Fruit fly (Drosophila melanogaster): Measurements from ENCODE around the gene CG33630.

CG33630 gene

DNA sequence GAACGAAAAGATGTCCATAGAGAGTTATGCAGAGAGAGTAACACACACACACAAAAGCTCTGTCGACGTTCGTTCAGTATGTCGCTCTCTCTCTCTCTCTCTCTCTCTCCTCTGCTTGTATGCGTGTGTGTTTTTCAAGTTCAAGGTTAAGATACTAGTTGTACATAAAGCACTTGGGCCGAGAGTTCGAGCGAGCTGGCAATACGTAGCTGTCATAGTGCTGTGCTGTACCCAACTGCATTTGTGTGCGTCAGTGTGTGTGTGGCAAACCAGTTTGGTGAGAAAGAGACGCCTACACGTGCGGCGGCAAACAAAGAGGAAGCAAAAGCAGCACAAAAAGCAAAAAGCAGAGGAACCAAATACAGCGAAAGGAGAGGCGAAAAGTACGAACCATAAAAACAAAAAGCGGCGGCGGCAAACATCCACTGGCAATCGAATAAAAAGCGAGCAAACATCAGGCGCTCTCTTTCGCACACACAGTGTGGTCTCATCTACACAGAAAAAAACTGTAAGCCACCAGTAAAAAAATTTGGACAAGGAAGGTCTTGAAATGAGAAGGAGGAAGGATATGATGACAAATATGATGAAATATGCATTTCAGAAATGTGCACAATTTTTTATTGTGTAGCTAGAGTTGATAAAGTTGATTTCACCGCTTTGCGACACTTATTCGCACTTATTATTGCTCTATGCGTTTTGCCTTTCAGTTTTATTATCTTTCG is 24.9 kb downstream of the CG33630 start (continued):
- TF ChIP-seq gce (GFP tag; IDR thresholded peaks at IDR 0.05) = peak; percentile 16; the same call in 1 of the 3 replicates
- peak; percentile 73 for TF ChIP-seq CG2678 (tag; optimal IDR thresholded peaks at IDR 0.05)
- peak; percentile 39 for TF ChIP-seq CG12942 (GFP tag; optimal IDR thresholded peaks at IDR 0.05)
- TF ChIP-seq sqz (GFP tag; optimal IDR thresholded peaks at IDR 0.05) = peak; percentile 41
- TF ChIP-seq Dek (tag; optimal IDR thresholded peaks at IDR 0.05) = peak; percentile 59
- no peak for TF ChIP-seq hkb (optimal IDR thresholded peaks at IDR 0.05)
- TF ChIP-seq hkb (GFP tag; IDR thresholded peaks at IDR 0.05) = peak; percentile 58
- TF ChIP-seq pho (GFP tag; optimal IDR thresholded peaks at IDR 0.05) = peak; percentile 64
- TF ChIP-seq usp (GFP tag; optimal IDR thresholded peaks at IDR 0.05) = no peak
- TF ChIP-seq nau (GFP tag; optimal IDR thresholded peaks at IDR 0.05) = peak; percentile 45
- no peak for TF ChIP-seq CG42726 (GFP tag; IDR thresholded peaks at IDR 0.05; ENCODE audit: partially characterized antibody)
- peak; percentile 41 for TF ChIP-seq p53 (GFP tag; optimal IDR thresholded peaks at IDR 0.05)
- peak; percentile 72 for TF ChIP-seq CG33213 (GFP tag; optimal IDR thresholded peaks at IDR 0.05)
- TF ChIP-seq CG4730 (GFP tag; IDR thresholded peaks at IDR 0.05) = peak; percentile 45; the same call in 1 of the 2 replicates
- no peak for TF ChIP-seq Doc3 (GFP tag; IDR thresholded peaks at IDR 0.05; ENCODE audit: partially characterized antibody)
- TF ChIP-seq cas (GFP tag; IDR thresholded peaks at IDR 0.05) = no peak
- TF ChIP-seq CG3163 (GFP tag; optimal IDR thresholded peaks at IDR 0.05) = peak; percentile 28
- TF ChIP-seq tup (GFP tag; optimal IDR thresholded peaks at IDR 0.05) = no peak
- TF ChIP-seq Scr (GFP tag; IDR thresholded peaks at IDR 0.05; ENCODE audit: partially characterized antibody) = no peak
- TF ChIP-seq dan (GFP tag; IDR thresholded peaks at IDR 0.05) = no peak
- TF ChIP-seq CG13123 (GFP tag; optimal IDR thresholded peaks at IDR 0.05) = peak; percentile 19
- TF ChIP-seq lmd (GFP tag; IDR thresholded peaks at IDR 0.05) = peak; percentile 78
- peak; percentile 76 for TF ChIP-seq stc (GFP tag; IDR thresholded peaks at IDR 0.05)
- TF ChIP-seq CG1832 (GFP tag; optimal IDR thresholded peaks at IDR 0.05) = peak; percentile 80
- peak; percentile 39; the same call in 2 of the 3 replicates for TF ChIP-seq CG14050 (GFP tag; IDR thresholded peaks at IDR 0.05)
- TF ChIP-seq CG1529 (GFP tag; optimal IDR thresholded peaks at IDR 0.05) = no peak
- peak; percentile 36; the same call in 1 of the 2 replicates for TF ChIP-seq Awh (GFP tag; IDR thresholded peaks at IDR 0.05)
- peak; percentile 60 for TF ChIP-seq ATbp (GFP tag; optimal IDR thresholded peaks at IDR 0.05)
- no peak for TF ChIP-seq hth (optimal IDR thresholded peaks at IDR 0.05)
- no peak; the same call in 2 of the 3 replicates for TF ChIP-seq CG11093 (GFP tag; IDR thresholded peaks at IDR 0.05)
- no peak for TF ChIP-seq zf30C (GFP tag; optimal IDR thresholded peaks at IDR 0.05)
- TF ChIP-seq unpg (GFP tag; optimal IDR thresholded peaks at IDR 0.05) = peak; percentile 56
- TF ChIP-seq YL-1 (GFP tag; optimal IDR thresholded peaks at IDR 0.05) = no peak
- TF ChIP-seq CG10979 (tag; optimal IDR thresholded peaks at IDR 0.05) = peak; percentile 48
- peak; percentile 15 for TF ChIP-seq NC2α (GFP tag; optimal IDR thresholded peaks at IDR 0.05)
- peak; percentile 21 for TF ChIP-seq Chrac-16 (GFP tag; optimal IDR thresholded peaks at IDR 0.05)
- no peak for TF ChIP-seq hbn (GFP tag; IDR thresholded peaks at IDR 0.05; ENCODE audit: partially characterized antibody)
- TF ChIP-seq nerfin-2 (GFP tag; IDR thresholded peaks at IDR 0.05; ENCODE audit: partially characterized antibody) = peak; percentile 56
- peak; percentile 59 for TF ChIP-seq NfI (GFP tag; optimal IDR thresholded peaks at IDR 0.05)
- TF ChIP-seq cato (GFP tag; optimal IDR thresholded peaks at IDR 0.05; ENCODE audit: borderline replicate concordance) = peak; percentile 40
- TF ChIP-seq CG4404 (GFP tag; IDR thresholded peaks at IDR 0.05) = peak; percentile 28; the same call in 1 of the 2 replicates
- peak; percentile 69 for TF ChIP-seq her (GFP tag; optimal IDR thresholded peaks at IDR 0.05)
- no peak for TF ChIP-seq Mrtf (GFP tag; IDR thresholded peaks at IDR 0.05)
- no peak for TF ChIP-seq Usf (GFP tag; optimal IDR thresholded peaks at IDR 0.05)
- TF ChIP-seq CG8388 (GFP tag; optimal IDR thresholded peaks at IDR 0.05) = peak; percentile 37

Measured in whole organism, embryonic.